Worm (Caenorhabditis elegans): ENCODE data around the gene clec-136.

DNA sequence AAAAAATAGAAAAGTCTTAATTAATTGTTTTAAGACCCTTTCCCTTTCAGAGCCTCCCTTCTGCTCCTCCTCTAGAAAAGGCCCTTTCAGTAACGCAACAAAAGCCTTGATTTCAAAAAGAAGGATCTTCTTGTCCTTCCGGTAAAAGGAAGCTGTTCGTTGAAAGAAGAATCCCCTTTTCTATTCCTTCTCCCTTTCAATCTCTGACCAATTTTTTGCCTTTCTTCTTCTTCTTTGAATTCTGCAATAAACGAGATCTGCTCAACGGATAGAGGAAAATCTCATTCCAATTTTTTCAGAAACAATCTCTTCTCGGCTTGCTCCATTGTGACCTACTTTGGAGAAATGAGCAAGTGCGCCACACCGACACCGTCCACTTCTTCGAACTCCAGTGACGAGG is 8.3 kb downstream of the clec-136 start, which contains the start of gene F35D11.3:
- no peak for TF ChIP-seq snpc-4 (tag; optimal IDR thresholded peaks at IDR 0.05)
- TF ChIP-seq lsy-2 (tag; optimal IDR thresholded peaks at IDR 0.05): no peak
- no peak for TF ChIP-seq nhr-12 (tag; optimal IDR thresholded peaks at IDR 0.05)
- TF ChIP-seq elt-1 (tag; optimal IDR thresholded peaks at IDR 0.05; ENCODE audit: borderline replicate concordance, insufficient read depth): no peak
- no peak for TF ChIP-seq unc-39 (tag; optimal IDR thresholded peaks at IDR 0.05)

All from whole organism, mixed stage, embryonic.